Worm (Caenorhabditis elegans): ENCODE measurements around the gene eif-2Bepsilon.

The eif-2Bepsilon gene

ce11 chrII:8664533-8664932, 2.9 kb downstream of the eif-2Bepsilon start, which contains the start of gene etc-1:
TSS of gene etc-1 (plus strand) at chrII:8664833.
- TF ChIP-seq sem-2 (GFP tag; optimal IDR thresholded peaks at IDR 0.05) (no peak), mls-2 (tag; optimal IDR thresholded peaks at IDR 0.05) (no peak), tbx-8 (GFP tag; optimal IDR thresholded peaks at IDR 0.05) (no peak), elt-3 (tag; optimal IDR thresholded peaks at IDR 0.05) (no peak), lsy-2 (tag; optimal IDR thresholded peaks at IDR 0.05) (no peak), hlh-1 (tag; optimal IDR thresholded peaks at IDR 0.05) (no peak), nhr-2 (tag; optimal IDR thresholded peaks at IDR 0.05) (no peak), unc-62 (GFP tag; optimal IDR thresholded peaks at IDR 0.05) (no peak), zip-8 (tag; optimal IDR thresholded peaks at IDR 0.05) (no peak), flh-1 (GFP tag; optimal IDR thresholded peaks at IDR 0.05) (no peak), ceh-39 (tag; optimal IDR thresholded peaks at IDR 0.05) (no peak), mep-1 (tag; optimal IDR thresholded peaks at IDR 0.05) (no peak), snpc-4 (tag; optimal IDR thresholded peaks at IDR 0.05) (no peak), ceh-43 (GFP tag; optimal IDR thresholded peaks at IDR 0.05) (no peak), M03D4.4 (tag; optimal IDR thresholded peaks at IDR 0.05) (no peak), ham-2 (GFP tag; optimal IDR thresholded peaks at IDR 0.05) (no peak), bed-3 (GFP tag; optimal IDR thresholded peaks at IDR 0.05) (no peak)

ce11 chrII:8668871-8669270, 7.2 kb downstream of the eif-2Bepsilon start:
- TF ChIP-seq mls-2 (tag; optimal IDR thresholded peaks at IDR 0.05) (no peak), cnd-1 (tag; optimal IDR thresholded peaks at IDR 0.05) (no peak), bed-3 (GFP tag; optimal IDR thresholded peaks at IDR 0.05) (no peak), unc-120 (tag; optimal IDR thresholded peaks at IDR 0.05; ENCODE audit: poor library complexity, severe bottlenecking) (no peak), nhr-2 (tag; optimal IDR thresholded peaks at IDR 0.05) (no peak), tbx-8 (GFP tag; optimal IDR thresholded peaks at IDR 0.05) (no peak), blmp-1 (tag; optimal IDR thresholded peaks at IDR 0.05) (no peak)

ce11 chrII:8670835-8671234, 9.2 kb downstream of the eif-2Bepsilon start:
- TF ChIP-seq tbx-8 (GFP tag; optimal IDR thresholded peaks at IDR 0.05) (no peak), sem-2 (GFP tag; optimal IDR thresholded peaks at IDR 0.05) (no peak), hlh-1 (tag; optimal IDR thresholded peaks at IDR 0.05) (no peak), nhr-2 (tag; optimal IDR thresholded peaks at IDR 0.05) (no peak), nhr-28 (tag; optimal IDR thresholded peaks at IDR 0.05) (no peak), zip-8 (tag; optimal IDR thresholded peaks at IDR 0.05) (no peak), cnd-1 (tag; optimal IDR thresholded peaks at IDR 0.05) (no peak), unc-62 (GFP tag; optimal IDR thresholded peaks at IDR 0.05) (no peak), blmp-1 (tag; optimal IDR thresholded peaks at IDR 0.05) (no peak), bed-3 (GFP tag; optimal IDR thresholded peaks at IDR 0.05) (no peak)

- no peak for TF ChIP-seq elt-1 (tag; optimal IDR thresholded peaks at IDR 0.05; ENCODE audit: borderline replicate concordance, insufficient read depth)
- no peak for TF ChIP-seq ceh-43 (GFP tag; optimal IDR thresholded peaks at IDR 0.05)
- no peak for TF ChIP-seq unc-120 (tag; optimal IDR thresholded peaks at IDR 0.05; ENCODE audit: poor library complexity, severe bottlenecking)
- no peak for TF ChIP-seq drap-1 (GFP tag; optimal IDR thresholded peaks at IDR 0.05)
- TF ChIP-seq mep-1 (tag; optimal IDR thresholded peaks at IDR 0.05), result no peak
- no peak for TF ChIP-seq cnd-1 (tag; optimal IDR thresholded peaks at IDR 0.05)
- no peak for TF ChIP-seq lin-13 (tag; optimal IDR thresholded peaks at IDR 0.05)
- TF ChIP-seq unc-62 (GFP tag; optimal IDR thresholded peaks at IDR 0.05), result no peak
- TF ChIP-seq ces-1 (GFP tag; optimal IDR thresholded peaks at IDR 0.05), result no peak
Measured at ce11 chrII:8675369-8675768, 13.7 kb downstream of the eif-2Bepsilon start.

ce11 chrII:8679799-8680198, 18.1 kb downstream of the eif-2Bepsilon start:
- TF ChIP-seq unc-39 (tag; optimal IDR thresholded peaks at IDR 0.05) (no peak), mab-5 (tag; optimal IDR thresholded peaks at IDR 0.05) (no peak), zip-8 (tag; optimal IDR thresholded peaks at IDR 0.05) (no peak), tbx-8 (GFP tag; optimal IDR thresholded peaks at IDR 0.05) (no peak), ceh-39 (tag; optimal IDR thresholded peaks at IDR 0.05) (no peak), pha-4 (tag; optimal IDR thresholded peaks at IDR 0.05) (no peak), nhr-76 (tag; optimal IDR thresholded peaks at IDR 0.05) (no peak), nhr-28 (tag; optimal IDR thresholded peaks at IDR 0.05) (no peak), ces-1 (GFP tag; optimal IDR thresholded peaks at IDR 0.05) (no peak), blmp-1 (tag; optimal IDR thresholded peaks at IDR 0.05) (no peak)

- TF ChIP-seq elt-3 (tag; optimal IDR thresholded peaks at IDR 0.05), result no peak
- no peak for TF ChIP-seq sem-2 (GFP tag; optimal IDR thresholded peaks at IDR 0.05)
- TF ChIP-seq ces-1 (GFP tag; optimal IDR thresholded peaks at IDR 0.05), result peak; percentile 55
- TF ChIP-seq mep-1 (tag; optimal IDR thresholded peaks at IDR 0.05), result peak; percentile 21
- peak; percentile 93 for TF ChIP-seq unc-120 (tag; optimal IDR thresholded peaks at IDR 0.05; ENCODE audit: poor library complexity, severe bottlenecking)
Measured at ce11 chrII:8683933-8684332, 22.3 kb downstream of the eif-2Bepsilon start.

All from whole organism, mixed stage, embryonic.